Fruit fly (Drosophila melanogaster): Measurements from ENCODE around the gene CG5151.
A peak's percentile ranks its signal among the peaks of the same experiment; 100 is the strongest.

Gene CG5151

DNA sequence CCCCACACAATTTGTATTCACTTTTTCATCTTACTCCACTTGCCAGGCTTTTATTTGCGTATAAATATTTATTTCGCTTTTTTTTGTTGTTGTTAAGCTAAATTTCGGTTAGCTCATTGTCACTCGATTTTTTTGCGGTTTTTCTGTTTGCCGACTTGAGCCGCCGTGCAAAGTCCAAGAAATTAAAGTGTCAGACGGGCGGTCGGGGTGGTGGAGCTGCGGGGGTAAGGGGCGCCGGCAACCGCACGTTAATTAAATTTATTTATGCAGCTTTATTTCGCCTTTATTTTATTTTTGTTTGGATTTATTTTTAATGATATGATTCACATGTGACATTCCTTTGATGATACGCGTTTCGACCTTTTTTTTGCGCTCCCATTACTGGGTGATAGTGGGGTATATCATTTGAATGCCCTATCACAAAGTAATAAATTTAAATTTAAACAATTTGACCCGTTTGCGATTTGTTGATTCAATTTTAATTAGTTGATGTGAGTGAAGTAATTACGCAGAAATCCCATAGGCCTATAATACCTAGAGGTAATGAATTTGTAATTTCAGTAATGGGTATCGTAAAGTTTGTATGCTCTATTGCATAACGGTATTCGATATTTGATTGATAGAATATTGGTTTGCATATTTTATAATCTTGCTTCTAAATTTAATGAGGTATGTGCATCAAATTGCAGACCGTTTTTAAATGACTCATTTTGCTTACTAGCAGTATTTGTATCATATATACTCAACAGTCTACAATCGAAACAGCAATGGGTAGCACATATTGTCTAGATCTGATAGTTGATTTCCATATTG lies 1.1 kb upstream of the CG5151 start:
- no peak for TF ChIP-seq CG15710 (tag; optimal IDR thresholded peaks at IDR 0.05)
- 0 out of 3 replicates have a peak, but pooled peaks have one; percentile 33 for TF ChIP-seq CG4496 (GFP tag; IDR thresholded peaks at IDR 0.05)
- peak; percentile 86 for TF ChIP-seq Snoo (tag; optimal IDR thresholded peaks at IDR 0.05)
- TF ChIP-seq CG32121 (GFP tag; IDR thresholded peaks at IDR 0.05) = 0 out of 2 replicates have a peak, but pooled peaks have one; percentile 33
- TF ChIP-seq EcR (GFP tag; optimal IDR thresholded peaks at IDR 0.05) = no peak

DNA sequence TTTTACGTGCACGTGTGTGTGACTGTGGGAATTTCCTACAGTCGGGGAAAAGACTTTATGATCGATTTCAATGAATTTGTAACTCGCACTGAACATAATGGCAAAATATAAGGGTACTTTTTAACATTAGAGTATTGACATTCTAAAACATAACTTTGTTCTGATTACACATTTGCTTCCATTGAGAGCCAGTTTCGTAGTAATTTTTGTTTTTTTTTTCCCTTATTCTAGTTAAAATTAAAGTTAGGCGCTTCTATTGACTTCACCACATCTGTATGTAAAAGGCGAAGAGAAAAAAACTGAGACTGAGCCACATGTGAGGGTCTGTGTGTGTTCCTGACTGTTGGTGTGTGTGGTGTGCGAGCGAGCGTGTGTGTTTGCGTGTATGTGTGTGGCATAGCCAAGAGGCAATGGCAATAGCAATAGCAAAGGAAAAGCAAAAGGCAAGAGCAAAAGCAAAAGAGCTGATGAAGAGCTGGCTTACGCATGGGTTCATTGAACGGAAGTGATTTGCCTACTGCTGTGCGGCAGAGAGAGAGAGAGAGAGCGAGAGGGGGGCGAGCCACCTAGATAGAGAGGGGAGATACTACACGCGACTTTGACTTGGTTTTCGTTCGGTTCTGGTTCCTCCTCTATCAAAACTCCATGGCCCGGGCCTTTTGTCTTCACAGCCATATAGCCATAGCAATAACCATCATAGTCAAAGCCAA lies 2.5 kb downstream of the CG5151 start:
- TF ChIP-seq Snoo (tag; optimal IDR thresholded peaks at IDR 0.05) (peak; percentile 18), CG17806 (tag; optimal IDR thresholded peaks at IDR 0.05) (peak; percentile 64), CG14655 (GFP tag; optimal IDR thresholded peaks at IDR 0.05) (peak; percentile 90), CG4496 (GFP tag; IDR thresholded peaks at IDR 0.05) (peak; percentile 65), CG12605 (GFP tag; IDR thresholded peaks at IDR 0.05) (peak; percentile 48; the same call in 1 of the 2 replicates), D1 (tag; optimal IDR thresholded peaks at IDR 0.05) (no peak), rn (GFP tag; IDR thresholded peaks at IDR 0.05) (no peak), CG13204 (GFP tag; optimal IDR thresholded peaks at IDR 0.05) (no peak), Pif1A (GFP tag; optimal IDR thresholded peaks at IDR 0.05) (peak; percentile 82), CG8301 (tag; optimal IDR thresholded peaks at IDR 0.05) (peak; percentile 88), gl (tag; optimal IDR thresholded peaks at IDR 0.05) (no peak), Pif1B (GFP tag; optimal IDR thresholded peaks at IDR 0.05) (peak; percentile 61), fd96Ca (GFP tag; IDR thresholded peaks at IDR 0.05) (peak; percentile 52), CG32121 (GFP tag; IDR thresholded peaks at IDR 0.05) (peak; percentile 39; the same call in 1 of the 2 replicates), EcR (GFP tag; optimal IDR thresholded peaks at IDR 0.05) (peak; percentile 95), CG8159 (tag; optimal IDR thresholded peaks at IDR 0.05) (peak; percentile 72), Ets98B (GFP tag; IDR thresholded peaks at IDR 0.05) (peak; percentile 74), CG15710 (tag; optimal IDR thresholded peaks at IDR 0.05) (peak; percentile 75), CG9948 (tag; optimal IDR thresholded peaks at IDR 0.05) (peak; percentile 66), CG10348 (GFP tag; IDR thresholded peaks at IDR 0.05) (0 out of 2 replicates have a peak, but pooled peaks have one; percentile 10), CG34367 (tag; optimal IDR thresholded peaks at IDR 0.05) (peak; percentile 63)

DNA sequence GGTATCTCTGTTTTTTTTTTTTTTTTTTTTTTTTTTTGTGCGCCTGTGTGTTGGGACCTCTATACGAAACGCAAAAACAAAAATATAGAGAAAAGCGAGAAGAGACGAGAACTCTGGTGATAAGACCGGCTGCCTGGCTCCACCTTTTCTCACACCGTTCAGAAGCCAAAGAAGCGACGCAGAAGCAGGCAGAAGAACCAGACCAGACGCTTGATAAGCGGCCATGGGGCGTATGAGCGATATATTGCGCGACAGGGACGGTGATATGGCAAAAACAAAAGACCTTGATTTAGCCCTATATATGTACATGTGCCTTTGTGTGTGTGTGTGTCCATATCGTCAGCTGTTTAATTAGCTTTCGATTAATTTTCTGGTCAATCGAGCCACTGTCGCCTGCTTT lies 3.4 kb downstream of the CG5151 start:
- TF ChIP-seq fd96Ca (GFP tag; IDR thresholded peaks at IDR 0.05) = no peak
- peak; percentile 40 for TF ChIP-seq EcR (GFP tag; optimal IDR thresholded peaks at IDR 0.05)

DNA sequence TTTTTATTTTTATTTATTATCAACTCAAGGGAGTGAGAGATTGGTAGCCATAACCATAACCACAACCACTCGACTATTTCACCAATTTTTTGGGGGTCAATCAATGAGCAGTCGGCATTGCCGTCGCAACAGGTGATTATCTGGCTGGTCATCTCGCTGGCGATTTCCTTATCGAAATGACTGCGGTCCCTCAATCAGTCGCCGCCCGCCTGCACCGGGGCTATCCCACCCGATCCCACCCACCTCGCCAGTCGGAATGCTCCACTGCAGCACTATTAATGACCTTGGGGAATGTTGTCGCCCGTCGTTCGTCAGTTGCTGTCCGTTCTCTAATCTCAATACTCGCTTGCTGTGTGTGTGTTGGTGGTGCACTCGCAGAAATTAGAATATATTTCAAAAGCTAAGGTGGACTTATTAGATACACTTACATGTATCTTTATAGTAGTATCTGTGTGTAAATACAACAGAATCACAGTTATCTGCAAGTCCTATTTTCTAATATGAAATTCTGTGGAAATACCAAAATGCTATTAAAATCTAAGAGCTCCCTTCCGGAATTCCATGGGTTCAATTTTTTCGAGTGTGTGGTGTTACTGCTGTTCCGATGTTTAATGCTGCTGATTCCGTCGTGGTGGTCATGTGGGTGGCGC lies 4.0 kb downstream of the CG5151 start:
- no peak for TF ChIP-seq Ets98B (GFP tag; IDR thresholded peaks at IDR 0.05)
- TF ChIP-seq CG34367 (tag; optimal IDR thresholded peaks at IDR 0.05) = no peak
- no peak for TF ChIP-seq CG10348 (GFP tag; IDR thresholded peaks at IDR 0.05)
- peak; percentile 7 for TF ChIP-seq CG8159 (tag; optimal IDR thresholded peaks at IDR 0.05)
- TF ChIP-seq CG15710 (tag; optimal IDR thresholded peaks at IDR 0.05) = peak; percentile 40
- peak; percentile 36 for TF ChIP-seq CG17806 (tag; optimal IDR thresholded peaks at IDR 0.05)
- TF ChIP-seq Pif1A (GFP tag; optimal IDR thresholded peaks at IDR 0.05) = peak; percentile 4
- TF ChIP-seq gl (tag; optimal IDR thresholded peaks at IDR 0.05) = no peak
- TF ChIP-seq CG32121 (GFP tag; IDR thresholded peaks at IDR 0.05) = 0 out of 2 replicates have a peak, but pooled peaks have one; percentile 38
- peak; percentile 63 for TF ChIP-seq CG14655 (GFP tag; optimal IDR thresholded peaks at IDR 0.05)
- peak; percentile 31 for TF ChIP-seq CG9948 (tag; optimal IDR thresholded peaks at IDR 0.05)
- TF ChIP-seq fd96Ca (GFP tag; IDR thresholded peaks at IDR 0.05) = 0 out of 3 replicates have a peak, but pooled peaks have one; percentile 20
- peak; percentile 60 for TF ChIP-seq CG8301 (tag; optimal IDR thresholded peaks at IDR 0.05)
- no peak for TF ChIP-seq CG13204 (GFP tag; optimal IDR thresholded peaks at IDR 0.05)

DNA sequence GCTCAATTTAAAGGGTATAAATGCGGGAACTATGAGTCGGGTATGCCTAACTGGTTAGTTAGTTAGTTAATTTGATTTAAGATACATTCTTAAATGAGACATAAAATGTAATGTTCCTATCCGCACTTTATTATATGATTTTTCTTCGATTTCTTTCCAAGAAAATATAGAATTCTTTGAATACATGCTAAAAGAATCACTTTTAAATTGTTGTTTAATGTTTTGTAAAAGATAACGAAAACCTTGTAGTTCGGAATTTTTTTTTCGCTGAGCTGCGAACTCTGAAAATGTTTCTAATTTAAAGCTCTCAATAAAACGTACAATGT lies 4.5 kb downstream of the CG5151 start:
- no peak for TF ChIP-seq CG9948 (tag; optimal IDR thresholded peaks at IDR 0.05)
- TF ChIP-seq rn (GFP tag; IDR thresholded peaks at IDR 0.05) = no peak
- no peak for TF ChIP-seq CG4496 (GFP tag; IDR thresholded peaks at IDR 0.05)
- no peak for TF ChIP-seq Pif1A (GFP tag; optimal IDR thresholded peaks at IDR 0.05)
- no peak for TF ChIP-seq CG17806 (tag; optimal IDR thresholded peaks at IDR 0.05)
- no peak for TF ChIP-seq CG14655 (GFP tag; optimal IDR thresholded peaks at IDR 0.05)
- TF ChIP-seq CG8159 (tag; optimal IDR thresholded peaks at IDR 0.05) = no peak
- no peak for TF ChIP-seq CG34367 (tag; optimal IDR thresholded peaks at IDR 0.05)
- no peak for TF ChIP-seq CG32121 (GFP tag; IDR thresholded peaks at IDR 0.05)
- no peak for TF ChIP-seq CG8301 (tag; optimal IDR thresholded peaks at IDR 0.05)
- no peak for TF ChIP-seq CG15710 (tag; optimal IDR thresholded peaks at IDR 0.05)
- TF ChIP-seq Snoo (tag; optimal IDR thresholded peaks at IDR 0.05) = no peak
- TF ChIP-seq CG13204 (GFP tag; optimal IDR thresholded peaks at IDR 0.05) = no peak
- no peak for TF ChIP-seq Ets98B (GFP tag; IDR thresholded peaks at IDR 0.05)
